Fruit fly (Drosophila melanogaster) whole organism, embryonic: ENCODE data around the gene osp.

Source experiments
- CG1024 ChIP-seq: fragments of 200-800 bp; sonication (Bioruptor generic); IDR thresholded peaks from 2 replicates; pipeline ENCODE4 v1.3.6; 2022; ENCODE audit warnings: missing biosample characterization, missing genetic modification characterization
- aop ChIP-seq: fragments of 200-800 bp; sonication (Bioruptor generic); IDR thresholded peaks from 2 replicates; pipeline ENCODE4 v1.3.6; 2022; ENCODE audit warnings: missing biosample characterization, missing genetic modification characterization
- rib ChIP-seq: fragments of 200-800 bp; sonication (Bioruptor generic); IDR thresholded peaks from 2 replicates; pipeline ENCODE4 v1.3.6; 2022; ENCODE audit warnings: missing biosample characterization, missing genetic modification characterization

DNA sequence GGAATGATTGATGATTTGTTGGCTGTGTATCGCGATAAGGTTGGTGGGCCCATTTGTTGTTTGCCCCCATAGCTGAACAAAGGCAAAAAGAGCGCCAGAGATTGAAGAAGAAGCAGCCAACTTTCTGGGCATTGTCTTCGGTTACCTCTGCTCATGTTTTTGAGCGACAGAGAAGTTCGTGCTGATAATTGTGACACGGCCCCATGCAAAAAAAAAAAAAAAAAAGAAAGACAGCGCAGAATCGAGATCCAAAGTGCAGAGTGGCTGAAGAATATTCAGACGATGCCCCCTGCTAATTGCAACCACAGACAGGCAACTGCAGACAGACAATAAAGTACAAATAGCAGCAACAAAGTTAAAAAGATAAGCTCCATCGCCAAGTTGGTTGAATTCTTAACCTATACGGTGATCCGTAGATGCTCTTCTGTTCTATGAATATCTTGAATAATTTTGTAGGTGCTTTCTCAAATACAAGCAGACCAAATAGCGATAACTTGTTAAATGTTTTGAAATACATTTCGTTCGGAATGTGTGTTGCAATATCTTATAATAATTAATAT, 6.7 kb downstream of the osp start:
- TF ChIP-seq rib (GFP tag; lab: Robert Waterston, UW) = no peak
- TF ChIP-seq aop (GFP tag; lab: Robert Waterston, UW) = no peak
- TF ChIP-seq CG1024 = no peak
